Fruit fly (Drosophila melanogaster) whole organism, prepupa: ENCODE measurements around the gene CG6048.

Experiments
- Blimp-1 ChIP-seq: fragments of 200-800 bp; sonication (Bioruptor generic); optimal IDR thresholded peaks from 3 replicates; lab custom pipeline; 2017; ENCODE audit warnings: missing biosample characterization, missing genetic modification characterization, mild to moderate bottlenecking, moderate library complexity, missing genetic modification reagents
- CG10631 ChIP-seq: fragments of 200-800 bp; sonication (Bioruptor generic); optimal IDR thresholded peaks from 2 replicates; lab custom pipeline; 2016; ENCODE audit warnings: missing biosample characterization, missing genetic modification characterization
- CG11294 ChIP-seq: fragments of 200-800 bp; sonication (Bioruptor generic); IDR thresholded peaks from 2 replicates; pipeline ENCODE4 v1.3.6; 2022; ENCODE audit warnings: missing biosample characterization, missing genetic modification characterization
- CG15336 ChIP-seq: fragments of 200-800 bp; sonication (Bioruptor generic); IDR thresholded peaks from 2 replicates; pipeline ENCODE4 v1.3.6; 2022; ENCODE audit warnings: missing biosample characterization, missing genetic modification characterization
- CG1621 ChIP-seq: fragments of 200-800 bp; sonication (Bioruptor generic); optimal IDR thresholded peaks from 3 replicates; lab custom pipeline; 2018; ENCODE audit warnings: missing biosample characterization, mild to moderate bottlenecking, missing genetic modification characterization
- CG16779 ChIP-seq: fragments of 200-800 bp; sonication (Bioruptor generic); optimal IDR thresholded peaks from 3 replicates; lab custom pipeline; 2017; ENCODE audit warnings: missing biosample characterization, mild to moderate bottlenecking, missing genetic modification characterization
- CG34406 ChIP-seq: fragments of 200-800 bp; sonication (Bioruptor generic); optimal IDR thresholded peaks from 3 replicates; lab custom pipeline; 2016; ENCODE audit warnings: missing biosample characterization, missing genetic modification characterization
- CG3919 ChIP-seq: fragments of 200-800 bp; sonication (Bioruptor generic); optimal IDR thresholded peaks from 3 replicates; lab custom pipeline; 2016; ENCODE audit warnings: missing biosample characterization, missing genetic modification characterization
- CG6163 ChIP-seq: fragments of 200-800 bp; sonication (Bioruptor generic); IDR thresholded peaks from 3 replicates; pipeline ENCODE4 v1.3.6; 2022; ENCODE audit warnings: missing biosample characterization, missing genetic modification characterization
- CG6276 ChIP-seq: fragments of 200-800 bp; sonication (Bioruptor generic); optimal IDR thresholded peaks from 2 replicates; lab custom pipeline; 2017; ENCODE audit warnings: missing biosample characterization, mild to moderate bottlenecking, missing genetic modification characterization
- CG6792 ChIP-seq: fragments of 200-800 bp; sonication (Bioruptor generic); optimal IDR thresholded peaks from 3 replicates; lab custom pipeline; 2016; ENCODE audit warnings: missing biosample characterization, missing genetic modification characterization
- CG6808 ChIP-seq: fragments of 200-800 bp; sonication (Bioruptor generic); optimal IDR thresholded peaks from 3 replicates; lab custom pipeline; 2017; ENCODE audit warnings: missing biosample characterization, missing genetic modification characterization, mild to moderate bottlenecking, moderate library complexity, missing genetic modification reagents
- CG7368 ChIP-seq: fragments of 200-800 bp; sonication (Bioruptor generic); optimal IDR thresholded peaks from 3 replicates; lab custom pipeline; 2016; ENCODE audit warnings: missing biosample characterization, missing genetic modification characterization
- CG8119 ChIP-seq: fragments of 200-800 bp; sonication (Bioruptor generic); IDR thresholded peaks from 3 replicates; pipeline ENCODE4 v1.3.6; 2022; ENCODE audit warnings: missing biosample characterization, missing genetic modification characterization
- CG8319 ChIP-seq: fragments of 200-800 bp; sonication (Bioruptor generic); optimal IDR thresholded peaks from 3 replicates; lab custom pipeline; 2016; ENCODE audit warnings: missing biosample characterization, missing genetic modification characterization
- CG8632 ChIP-seq: fragments of 200-800 bp; sonication (Bioruptor generic); optimal IDR thresholded peaks from 3 replicates; lab custom pipeline; 2016; ENCODE audit warnings: missing biosample characterization, missing genetic modification characterization
- CG9139 ChIP-seq: fragments of 200-800 bp; sonication (Bioruptor generic); optimal IDR thresholded peaks from 3 replicates; lab custom pipeline; 2017; ENCODE audit warnings: missing biosample characterization, mild to moderate bottlenecking, missing genetic modification characterization
- Eip75B ChIP-seq: fragments of 200-800 bp; sonication (Bioruptor generic); optimal IDR thresholded peaks from 3 replicates; lab custom pipeline; 2016; ENCODE audit warnings: missing biosample characterization, missing genetic modification characterization
- Eip78C ChIP-seq: fragments of 200-800 bp; sonication (Bioruptor generic); peaks from one replicate; lab custom pipeline; 2016; ENCODE audit warnings: missing biosample characterization, missing genetic modification characterization
- Ets21C ChIP-seq: fragments of 200-800 bp; sonication (Bioruptor generic); optimal IDR thresholded peaks from 3 replicates; lab custom pipeline; 2016; ENCODE audit warnings: missing biosample characterization, missing genetic modification characterization
- Ets96B ChIP-seq: fragments of 200-800 bp; optimal IDR thresholded peaks from 2 replicates; lab custom pipeline; 2019; ENCODE audit warnings: missing biosample characterization, mild to moderate bottlenecking, missing genetic modification characterization, moderate library complexity
- Gug ChIP-seq: fragments of 200-800 bp; sonication (Bioruptor generic); IDR thresholded peaks from 2 replicates; pipeline ENCODE4 v1.3.6; 2022; ENCODE audit warnings: missing biosample characterization, missing genetic modification characterization
- Hr38 ChIP-seq: sonication (Bioruptor generic); optimal IDR thresholded peaks from 2 replicates; lab custom pipeline; 2016; ENCODE audit warnings: missing biosample characterization, missing genetic modification characterization
- Hr4 ChIP-seq: fragments of 200-800 bp; sonication (Bioruptor generic); optimal IDR thresholded peaks from 3 replicates; lab custom pipeline; 2016; ENCODE audit warnings: missing biosample characterization, missing genetic modification characterization
- Lpt ChIP-seq: fragments of 200-800 bp; sonication (Bioruptor generic); optimal IDR thresholded peaks from 3 replicates; lab custom pipeline; 2016; ENCODE audit warnings: missing biosample characterization, missing genetic modification characterization
- Met ChIP-seq: fragments of 200-800 bp; sonication (Bioruptor generic); optimal IDR thresholded peaks from 3 replicates; lab custom pipeline; 2016; ENCODE audit warnings: missing biosample characterization, missing genetic modification characterization
- OdsH ChIP-seq: fragments of 200-800 bp; sonication (Bioruptor generic); optimal IDR thresholded peaks from 3 replicates; lab custom pipeline; 2016; ENCODE audit warnings: missing biosample characterization, missing genetic modification characterization
- Smox ChIP-seq: fragments of 200-800 bp; sonication (Bioruptor generic); optimal IDR thresholded peaks from 3 replicates; lab custom pipeline; 2016; ENCODE audit warnings: missing biosample characterization, missing genetic modification characterization
- Sox102F ChIP-seq: fragments of 200-800 bp; sonication (Bioruptor generic); optimal IDR thresholded peaks from 2 replicates; lab custom pipeline; 2016; ENCODE audit warnings: missing biosample characterization, mild to moderate bottlenecking, missing genetic modification characterization
- Sox14 ChIP-seq: fragments of 200-800 bp; sonication (Bioruptor generic); optimal IDR thresholded peaks from 3 replicates; lab custom pipeline; 2016; ENCODE audit warnings: missing biosample characterization, missing genetic modification characterization
- Sox15 ChIP-seq: fragments of 200-800 bp; sonication (Bioruptor generic); optimal IDR thresholded peaks from 3 replicates; lab custom pipeline; 2016; ENCODE audit warnings: missing biosample characterization, missing genetic modification characterization
- achi ChIP-seq: fragments of 200-800 bp; sonication (Bioruptor generic); optimal IDR thresholded peaks from 3 replicates; lab custom pipeline; 2016; ENCODE audit warnings: missing biosample characterization, missing genetic modification characterization
- dac ChIP-seq: fragments of 200-800 bp; sonication (Bioruptor generic); optimal IDR thresholded peaks from 2 replicates; lab custom pipeline; 2017; ENCODE audit warnings: missing biosample characterization, mild to moderate bottlenecking, missing genetic modification characterization
- dsx ChIP-seq: fragments of 200-800 bp; optimal IDR thresholded peaks from 3 replicates; lab custom pipeline; 2019; ENCODE audit warnings: missing biosample characterization, mild to moderate bottlenecking, missing genetic modification characterization, moderate library complexity; ENCODE audit not compliant: poor library complexity, severe bottlenecking
- eg ChIP-seq: fragments of 200-800 bp; sonication (Bioruptor generic); IDR thresholded peaks from 3 replicates; pipeline ENCODE4 v1.3.6; 2022; ENCODE audit warnings: missing biosample characterization, missing genetic modification characterization
- esn ChIP-seq: fragments of 200-800 bp; sonication (Bioruptor generic); optimal IDR thresholded peaks from 2 replicates; lab custom pipeline; 2016; ENCODE audit warnings: missing biosample characterization, mild to moderate bottlenecking, missing genetic modification characterization, moderate library complexity
- fkh ChIP-seq: fragments of 200-800 bp; sonication (Bioruptor generic); optimal IDR thresholded peaks from 3 replicates; lab custom pipeline; 2017; ENCODE audit warnings: missing biosample characterization, mild to moderate bottlenecking, missing genetic modification characterization, moderate library complexity
- lz ChIP-seq: fragments of 200-800 bp; sonication (Bioruptor generic); optimal IDR thresholded peaks from 3 replicates; lab custom pipeline; 2016; ENCODE audit warnings: missing biosample characterization, missing genetic modification characterization
- pdm3 ChIP-seq: fragments of 200-800 bp; sonication (Bioruptor generic); optimal IDR thresholded peaks from 3 replicates; lab custom pipeline; 2016; ENCODE audit warnings: missing biosample characterization, missing genetic modification characterization
- salr ChIP-seq, 2 experiments: fragments of 200-800 bp; sonication (Bioruptor generic); optimal IDR thresholded peaks; 3 replicates each; lab custom pipeline; 2016 to 2018; ENCODE audit warnings: missing biosample characterization in 2 of 2, missing genetic modification characterization in 2 of 2, mild to moderate bottlenecking in 1 of 2
- spab ChIP-seq: fragments of 200-800 bp; sonication (Bioruptor generic); optimal IDR thresholded peaks from 2 replicates; lab custom pipeline; 2017; ENCODE audit warnings: missing biosample characterization, mild to moderate bottlenecking, missing genetic modification characterization, missing genetic modification reagents
- ss ChIP-seq, 2 experiments: fragments of 200-800 bp; sonication (Bioruptor generic); optimal IDR thresholded peaks; 2 replicates in 1 of 2; 3 replicates in 1 of 2; lab custom pipeline; 2017 to 2018; ENCODE audit warnings: mild to moderate bottlenecking in 2 of 2, missing biosample characterization in 2 of 2, missing genetic modification characterization in 2 of 2, moderate library complexity in 1 of 2
- svp ChIP-seq: fragments of 200-800 bp; sonication (Bioruptor generic); peaks from one replicate; lab custom pipeline; 2016; ENCODE audit warnings: missing biosample characterization, missing genetic modification characterization
- topi ChIP-seq: fragments of 200-800 bp; sonication (Bioruptor generic); optimal IDR thresholded peaks from 3 replicates; lab custom pipeline; 2016; ENCODE audit warnings: missing biosample characterization, missing genetic modification characterization
- vri ChIP-seq: fragments of 200-800 bp; sonication (Bioruptor generic); optimal IDR thresholded peaks from 3 replicates; lab custom pipeline; 2016; ENCODE audit warnings: missing biosample characterization, mild to moderate bottlenecking, missing genetic modification characterization

The CG6048 gene

dm6 chrX:5977113-5977512 lies 24.7 kb downstream of the CG6048 start (continued):
- TF ChIP-seq Sox14 (GFP tag; lab: Kevin White, UChicago) (no peak), ss (GFP tag; optimal IDR thresholded peaks at IDR 0.05; lab: Kevin White, UChicago) (no peak), CG3919 (GFP tag; lab: Kevin White, UChicago) (no peak), Blimp-1 (GFP tag; lab: Kevin White, UChicago) (no peak), Ets21C (GFP tag; lab: Kevin White, UChicago) (no peak), CG7368 (GFP tag; lab: Kevin White, UChicago) (no peak)
- TF ChIP-seq, all 60 proteins: peak for 11

DNA sequence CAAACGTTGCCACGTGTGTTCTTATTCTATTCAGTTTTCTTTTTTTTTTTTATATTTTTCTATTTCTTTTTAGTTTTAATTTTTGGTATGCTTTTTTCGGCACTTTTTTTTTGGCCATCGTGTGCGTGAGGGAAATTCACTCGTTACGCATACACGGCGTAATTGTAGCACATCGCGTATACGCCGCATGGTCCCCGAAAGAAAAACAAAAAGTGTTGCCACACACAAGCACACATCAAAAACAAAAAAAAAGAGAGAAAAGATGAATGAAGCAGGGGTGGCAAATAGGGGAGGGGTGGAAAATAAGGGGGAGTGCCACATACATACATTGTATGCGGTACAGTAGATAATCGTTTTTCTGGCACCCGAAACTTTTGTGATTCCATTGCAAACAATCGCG lies 25.4 kb downstream of the CG6048 start:
- no peak for TF ChIP-seq OdsH (GFP tag; lab: Kevin White, UChicago)
- TF ChIP-seq CG6163: peak; percentile 50; the same call in 2 of the 3 replicates
- no peak for TF ChIP-seq Eip78C (GFP tag; lab: Kevin White, UChicago)
- no peak for TF ChIP-seq topi (GFP tag; lab: Kevin White, UChicago)
- peak; percentile 81 for TF ChIP-seq eg
- TF ChIP-seq pdm3 (GFP tag; lab: Kevin White, UChicago): no peak
- TF ChIP-seq CG16779 (tag; lab: Kevin White, UChicago): no peak
- no peak for TF ChIP-seq CG9139
- peak; percentile 78 for TF ChIP-seq CG6276 (GFP tag; lab: Kevin White, UChicago)
- peak; percentile 49; the same call in 1 of the 2 replicates for TF ChIP-seq CG15336
- peak; percentile 38; the same call in 1 of the 2 replicates for TF ChIP-seq CG11294 (GFP tag; lab: Robert Waterston, UW)
- TF ChIP-seq CG34406 (GFP tag; lab: Kevin White, UChicago): no peak
- 0 out of 2 replicates have a peak, but pooled peaks have one; percentile 15 for TF ChIP-seq Gug (GFP tag; lab: Robert Waterston, UW)
- TF ChIP-seq CG8119 (GFP tag; lab: Robert Waterston, UW): peak; percentile 60; the same call in 2 of the 3 replicates
- TF ChIP-seq vri (GFP tag; lab: Kevin White, UChicago): no peak

- TF ChIP-seq topi (GFP tag; lab: Kevin White, UChicago) (peak; percentile 91), CG3919 (GFP tag; lab: Kevin White, UChicago) (peak; percentile 82), Lpt (peak; percentile 47), Hr38 (GFP tag; lab: Kevin White, UChicago) (no peak), Sox15 (peak; percentile 68), Blimp-1 (GFP tag; lab: Kevin White, UChicago) (peak; percentile 68), dsx (GFP tag; lab: Kevin White, UChicago) (peak; percentile 62), Sox14 (GFP tag; lab: Kevin White, UChicago) (peak; percentile 83), CG6163 (peak; percentile 85), CG34406 (GFP tag; lab: Kevin White, UChicago) (peak; percentile 77), lz (GFP tag; lab: Kevin White, UChicago) (peak; percentile 88), salr (GFP tag; optimal IDR thresholded peaks at IDR 0.05; lab: Kevin White, UChicago) (peak; percentile 52 to 59), CG6276 (GFP tag; lab: Kevin White, UChicago) (peak; percentile 42), CG9139 (peak; percentile 46), CG6792 (GFP tag; lab: Kevin White, UChicago) (peak; percentile 86), Hr4 (GFP tag; lab: Kevin White, UChicago) (peak; percentile 58), CG7368 (GFP tag; lab: Kevin White, UChicago) (peak; percentile 75), Smox (GFP tag; lab: Kevin White, UChicago) (peak; percentile 85), fkh (GFP tag; lab: Kevin White, UChicago) (peak; percentile 21), CG16779 (tag; lab: Kevin White, UChicago) (peak; percentile 65), eg (peak; percentile 80), dac (GFP tag; lab: Kevin White, UChicago) (peak; percentile 20), CG8632 (GFP tag; lab: Kevin White, UChicago) (peak; percentile 77), esn (GFP tag; lab: Kevin White, UChicago) (peak; percentile 88), CG11294 (GFP tag; lab: Robert Waterston, UW) (peak; percentile 72), ss (GFP tag; optimal IDR thresholded peaks at IDR 0.05; lab: Kevin White, UChicago) (peak; percentile 65 to 75), Gug (GFP tag; lab: Robert Waterston, UW) (peak; percentile 71), spab (GFP tag; lab: Kevin White, UChicago) (peak; percentile 56), achi (peak; percentile 77), CG10631 (GFP tag; lab: Kevin White, UChicago) (peak; percentile 70), Sox102F (GFP tag; lab: Kevin White, UChicago) (peak; percentile 85), CG8319 (GFP tag; lab: Kevin White, UChicago) (peak; percentile 80), Eip75B (GFP tag; lab: Kevin White, UChicago) (peak; percentile 79), CG6808 (peak; percentile 60), svp (GFP tag; lab: Kevin White, UChicago) (peak; percentile 97), Met (GFP tag; lab: Kevin White, UChicago) (peak; percentile 90), CG1621 (peak; percentile 69), pdm3 (GFP tag; lab: Kevin White, UChicago) (peak; percentile 79), Ets96B (peak; percentile 56)
Observed at dm6 chrX:5980883-5981282, 28.5 kb downstream of the CG6048 start.
